Worm (Caenorhabditis elegans) whole organism, late embryonic: ENCODE measurements around the gene mks-5.

Experiments used
- K02D7.2 ChIP-seq: sonication (generic microtip); optimal IDR thresholded peaks from 2 replicates; lab custom pipeline; 2017; ENCODE audit warnings: mild to moderate bottlenecking, missing genetic modification characterization, missing compliant biosample characterization
- ama-1 ChIP-seq: fragments of 150-350 bp; optimal IDR thresholded peaks from 2 replicates; lab custom pipeline; 2014
- ceh-14 ChIP-seq: sonication (generic microtip); optimal IDR thresholded peaks from 2 replicates; lab custom pipeline; 2016; ENCODE audit warnings: missing genotype, missing genetic modification characterization, missing compliant biosample characterization
- ceh-18 ChIP-seq: sonication (generic microtip); optimal IDR thresholded peaks from 2 replicates; lab custom pipeline; 2016; ENCODE audit warnings: missing genetic modification characterization, missing compliant biosample characterization
- ceh-19 ChIP-seq: fragments of 200-800 bp; sonication (Bioruptor generic); optimal IDR thresholded peaks from 2 replicates; lab custom pipeline; 2018; ENCODE audit warnings: mild to moderate bottlenecking, missing genetic modification characterization, missing compliant biosample characterization
- ceh-2 ChIP-seq: sonication (generic microtip); optimal IDR thresholded peaks from 2 replicates; lab custom pipeline; 2016; ENCODE audit warnings: missing genotype, missing genetic modification characterization, missing compliant biosample characterization
- ceh-30 ChIP-seq: fragments of 150-350 bp; optimal IDR thresholded peaks from 2 replicates; lab custom pipeline; 2014; ENCODE audit warnings: missing biosample characterization, missing genetic modification characterization
- ceh-34 ChIP-seq: sonication (generic microtip); optimal IDR thresholded peaks from 2 replicates; lab custom pipeline; 2016; ENCODE audit warnings: mild to moderate bottlenecking, missing genetic modification characterization, missing compliant biosample characterization
- ceh-48 ChIP-seq: sonication (generic microtip); optimal IDR thresholded peaks from 2 replicates; lab custom pipeline; 2016; ENCODE audit warnings: missing genetic modification characterization, inconsistent platforms, missing compliant biosample characterization
- che-1 ChIP-seq: sonication (generic microtip); optimal IDR thresholded peaks from 2 replicates; lab custom pipeline; 2016; ENCODE audit warnings: mild to moderate bottlenecking, missing genetic modification characterization, missing compliant biosample characterization
- dmd-4 ChIP-seq: sonication (generic microtip); optimal IDR thresholded peaks from 2 replicates; lab custom pipeline; 2016; ENCODE audit warnings: borderline replicate concordance, missing genetic modification characterization, missing compliant biosample characterization
- dve-1 ChIP-seq: sonication (generic microtip); optimal IDR thresholded peaks from 2 replicates; lab custom pipeline; 2017; ENCODE audit warnings: antibody characterized with exemption, mild to moderate bottlenecking, missing genetic modification characterization, missing compliant biosample characterization
- elt-4 ChIP-seq: sonication (generic microtip); optimal IDR thresholded peaks from 2 replicates; lab custom pipeline; 2016; ENCODE audit warnings: missing genetic modification characterization, missing compliant biosample characterization
- fkh-10 ChIP-seq: fragments of 150-350 bp; optimal IDR thresholded peaks from 2 replicates; lab custom pipeline; 2014; ENCODE audit warnings: missing biosample characterization, missing genetic modification reagents, missing genetic modification characterization
- hlh-30 ChIP-seq: sonication (generic microtip); optimal IDR thresholded peaks from 2 replicates; lab custom pipeline; 2017; ENCODE audit warnings: antibody characterized with exemption, missing genetic modification characterization, missing compliant biosample characterization; ENCODE audit not compliant: insufficient read depth
- hlh-8 ChIP-seq: sonication (generic microtip); optimal IDR thresholded peaks from 2 replicates; lab custom pipeline; 2016; ENCODE audit warnings: missing genotype, missing genetic modification characterization, missing compliant biosample characterization
- lim-6 ChIP-seq: sonication (generic microtip); optimal IDR thresholded peaks from 2 replicates; lab custom pipeline; 2016; ENCODE audit warnings: missing genetic modification characterization, missing compliant biosample characterization
- lin-11 ChIP-seq: fragments of 200-800 bp; sonication (Bioruptor generic); optimal IDR thresholded peaks from 2 replicates; lab custom pipeline; 2018; ENCODE audit warnings: mild to moderate bottlenecking, missing genetic modification characterization, missing compliant biosample characterization
- madf-2 ChIP-seq: sonication (generic microtip); optimal IDR thresholded peaks from 2 replicates; lab custom pipeline; 2017; ENCODE audit warnings: missing genetic modification characterization, missing compliant biosample characterization
- nfya-1 ChIP-seq: sonication (generic microtip); optimal IDR thresholded peaks from 2 replicates; lab custom pipeline; 2017; ENCODE audit warnings: missing genetic modification characterization, mild to moderate bottlenecking, missing compliant biosample characterization, antibody characterized with exemption, moderate library complexity
- nhr-11 ChIP-seq: fragments of 150-350 bp; optimal IDR thresholded peaks from 2 replicates; lab custom pipeline; 2014; ENCODE audit warnings: missing biosample characterization, missing genetic modification characterization
- npax-4 ChIP-seq: sonication (generic microtip); optimal IDR thresholded peaks from 2 replicates; lab custom pipeline; 2016; ENCODE audit warnings: missing genetic modification characterization, missing compliant biosample characterization
- pqm-1 ChIP-seq: sonication (generic microtip); optimal IDR thresholded peaks from 2 replicates; lab custom pipeline; 2016; ENCODE audit warnings: missing genetic modification characterization, missing compliant biosample characterization
- pros-1 ChIP-seq: fragments of 150-350 bp; optimal IDR thresholded peaks from 2 replicates; lab custom pipeline; 2014; ENCODE audit warnings: missing biosample characterization, missing genetic modification reagents, missing genetic modification characterization
- ref-2 ChIP-seq: sonication (generic microtip); optimal IDR thresholded peaks from 2 replicates; lab custom pipeline; 2016; ENCODE audit warnings: missing genetic modification characterization, missing compliant biosample characterization
- sdc-2 ChIP-seq: sonication (generic microtip); optimal IDR thresholded peaks from 2 replicates; lab custom pipeline; 2016; ENCODE audit warnings: missing genotype, missing genetic modification characterization, missing compliant biosample characterization
- sox-2 ChIP-seq: fragments of 200-800 bp; sonication (Bioruptor generic); IDR thresholded peaks from 2 replicates; pipeline ENCODE4 v1.3.6; 2022; ENCODE audit warnings: missing genetic modification reagents, missing genetic modification characterization, missing compliant biosample characterization
- sox-4 ChIP-seq: sonication (generic microtip); optimal IDR thresholded peaks from 2 replicates; lab custom pipeline; 2017; ENCODE audit warnings: mild to moderate bottlenecking, missing genetic modification characterization, inconsistent platforms, missing compliant biosample characterization
- syd-9 ChIP-seq: sonication (generic microtip); optimal IDR thresholded peaks from 2 replicates; lab custom pipeline; 2016; ENCODE audit warnings: mild to moderate bottlenecking, missing genetic modification characterization, moderate library complexity, missing compliant biosample characterization
- ttx-3 ChIP-seq: sonication (generic microtip); optimal IDR thresholded peaks from 2 replicates; lab custom pipeline; 2016; ENCODE audit warnings: missing genetic modification reagents, missing genetic modification characterization, missing compliant biosample characterization
- unc-42 ChIP-seq: sonication (generic microtip); optimal IDR thresholded peaks from 2 replicates; lab custom pipeline; 2016; ENCODE audit warnings: missing genotype, missing genetic modification characterization, missing compliant biosample characterization
- unc-55 ChIP-seq: sonication (generic microtip); optimal IDR thresholded peaks from 2 replicates; lab custom pipeline; 2017; ENCODE audit warnings: missing biosample characterization, missing genetic modification reagents, missing genetic modification characterization

Gene mks-5

DNA sequence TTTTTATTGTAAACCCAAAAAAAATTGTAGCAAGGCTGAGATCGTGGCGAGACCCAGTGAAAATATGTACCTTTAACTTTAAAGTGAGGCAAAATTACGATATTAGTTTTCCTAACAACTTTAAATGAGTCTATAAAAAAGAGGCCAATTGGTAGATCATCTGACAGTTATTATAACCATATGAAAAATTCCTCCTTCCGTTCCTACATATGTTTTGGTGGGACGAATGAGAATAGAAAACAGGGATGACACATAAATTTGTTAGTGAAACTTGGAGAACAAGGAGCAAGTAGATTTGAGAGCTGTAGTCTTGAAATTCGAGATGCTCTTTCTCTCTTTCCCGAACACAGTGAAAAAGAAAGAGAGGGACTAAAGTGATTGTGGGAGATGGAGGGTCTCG lies 45.2 kb downstream of the mks-5 start:
- TF ChIP-seq pqm-1 (tag; lab: Kevin White, UChicago) (no peak), ceh-48 (no peak), ceh-34 (tag; lab: Kevin White, UChicago) (peak; percentile 57), nfya-1 (tag; lab: Kevin White, UChicago) (no peak), lim-6 (no peak)

DNA sequence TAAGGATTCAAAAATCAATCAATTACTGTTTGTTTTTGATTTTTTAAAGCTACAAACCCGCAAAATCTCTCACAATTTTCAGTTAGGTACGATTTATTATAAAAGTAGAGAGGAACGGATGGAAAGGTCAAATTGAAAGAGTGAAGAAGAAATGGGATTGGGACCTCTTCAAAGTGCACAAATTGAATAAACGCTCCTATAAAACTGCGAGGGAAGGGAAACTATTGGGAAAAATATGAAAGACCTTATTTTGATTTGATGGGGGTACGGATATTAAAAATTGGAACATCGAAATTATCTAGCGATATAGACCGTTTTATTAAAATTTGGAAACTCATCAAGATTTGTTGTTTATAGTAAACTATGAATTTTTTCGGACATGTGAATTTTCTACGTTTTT lies 46.7 kb downstream of the mks-5 start:
- TF ChIP-seq unc-55 (GFP tag; lab: Kevin White, UChicago) (no peak), ceh-2 (tag; lab: Kevin White, UChicago) (no peak), unc-42 (tag; lab: Kevin White, UChicago) (peak; percentile 55), sox-4 (tag; lab: Kevin White, UChicago) (no peak), hlh-30 (tag; lab: Kevin White, UChicago) (no peak)

ce11 chrII:10767977-10768376 lies 47.9 kb downstream of the mks-5 start:
- TF ChIP-seq syd-9 (tag; lab: Kevin White, UChicago): no peak
- no peak for TF ChIP-seq dmd-4
- no peak for TF ChIP-seq che-1
- no peak for TF ChIP-seq madf-2 (tag; lab: Kevin White, UChicago)
- TF ChIP-seq hlh-8 (tag; lab: Kevin White, UChicago): no peak
- no peak for TF ChIP-seq elt-4 (tag; lab: Kevin White, UChicago)
- no peak for TF ChIP-seq pros-1 (tag; lab: Kevin White, UChicago)
- TF ChIP-seq ceh-14 (tag; lab: Kevin White, UChicago): no peak
- no peak for TF ChIP-seq ceh-34 (tag; lab: Kevin White, UChicago)
- no peak for TF ChIP-seq sdc-2 (tag; lab: Kevin White, UChicago)
- no peak for TF ChIP-seq ceh-19 (GFP tag; lab: Kevin White, UChicago)
- TF ChIP-seq sox-2: no peak
- no peak for TF ChIP-seq ttx-3 (tag; lab: Kevin White, UChicago)
- TF ChIP-seq K02D7.2 (tag; lab: Kevin White, UChicago): no peak
- TF ChIP-seq ceh-18 (tag; lab: Kevin White, UChicago): no peak

DNA sequence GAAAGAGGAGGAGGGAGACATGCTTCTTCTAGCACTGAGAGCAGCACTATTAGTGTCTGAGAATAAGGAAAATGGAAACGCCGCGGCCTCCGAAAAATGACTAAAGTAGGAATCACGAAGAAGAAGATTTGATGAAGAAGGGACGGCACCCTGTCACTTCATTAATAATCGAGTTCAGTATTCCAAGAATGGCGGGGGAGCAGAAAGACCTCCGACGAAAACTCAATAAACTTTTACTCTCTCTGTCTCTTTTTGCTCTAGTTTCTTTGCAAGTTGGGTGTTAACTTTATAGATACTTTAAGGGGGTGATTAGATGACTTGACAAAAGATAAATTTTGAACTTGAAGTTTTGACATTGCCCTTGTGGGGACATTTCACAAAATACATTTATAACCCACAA lies 49.3 kb downstream of the mks-5 start:
- TF ChIP-seq nfya-1 (tag; lab: Kevin White, UChicago) (no peak), npax-4 (tag; lab: Kevin White, UChicago) (no peak), elt-4 (tag; lab: Kevin White, UChicago) (no peak), ama-1 (lab: Kevin White, UChicago) (no peak), lin-11 (tag; lab: Kevin White, UChicago) (no peak), dve-1 (tag; lab: Kevin White, UChicago) (no peak), hlh-30 (tag; lab: Kevin White, UChicago) (no peak), fkh-10 (GFP tag; lab: Kevin White, UChicago) (no peak), unc-42 (tag; lab: Kevin White, UChicago) (peak; percentile 67)

DNA sequence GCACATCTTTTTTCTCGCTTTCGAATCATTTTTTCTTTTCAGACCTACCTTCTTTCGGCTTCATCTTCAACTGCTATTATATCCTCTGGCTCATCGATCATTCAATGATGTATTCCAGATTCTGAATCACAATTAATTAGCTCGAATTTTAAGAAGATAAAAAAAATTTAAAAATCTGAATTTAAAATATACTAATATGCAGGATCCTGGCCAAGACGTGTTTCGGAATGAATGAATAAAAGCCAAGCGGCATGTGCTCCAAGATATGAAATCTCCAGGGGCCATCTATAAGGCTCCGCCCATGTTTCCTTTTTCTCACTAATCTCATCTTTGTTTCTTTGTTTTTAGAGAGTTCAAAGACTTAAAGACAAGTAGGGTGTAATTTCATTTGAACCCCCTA lies 58.0 kb downstream of the mks-5 start, which contains the start of gene mpz-1:
Gene mpz-1 (minus strand): TSS at position 101 of the 400 bp plus-strand sequence.
- TF ChIP-seq nhr-11 (tag; lab: Kevin White, UChicago) (no peak), ref-2 (tag; lab: Kevin White, UChicago) (no peak), ceh-19 (GFP tag; lab: Kevin White, UChicago) (no peak), K02D7.2 (tag; lab: Kevin White, UChicago) (no peak), ceh-30 (tag; lab: Kevin White, UChicago) (no peak), fkh-10 (GFP tag; lab: Kevin White, UChicago) (no peak), dmd-4 (no peak), hlh-30 (tag; lab: Kevin White, UChicago) (no peak), ceh-48 (no peak)
